Worm (Caenorhabditis elegans): ENCODE measurements around the gene gpch-1.

ce11 chrIII:4395857-4396256, 12.5 kb upstream of the gpch-1 start:
- TF ChIP-seq T22C8.4 (GFP tag; IDR thresholded peaks at IDR 0.05) (no peak), flt-1 (GFP tag; IDR thresholded peaks at IDR 0.05) (no peak), ztf-23 (GFP tag; IDR thresholded peaks at IDR 0.05) (no peak), tab-1 (GFP tag; IDR thresholded peaks at IDR 0.05) (no peak), ref-1 (GFP tag; conservative IDR thresholded peaks at IDR 0.05) (no peak), cog-1 (tag; optimal IDR thresholded peaks at IDR 0.05) (no peak)
